Fruit fly (Drosophila melanogaster) whole organism, adult: Measurements from ENCODE around the gene LysX.

ENCODE experiments used
- CG12768 ChIP-seq: fragments of 200-800 bp; sonication (Bioruptor generic); optimal IDR thresholded peaks from 2 replicates; lab custom pipeline; 2017; ENCODE audit warnings: missing biosample characterization, missing genetic modification characterization, mild to moderate bottlenecking, moderate library complexity, missing genetic modification reagents
- CG14711 ChIP-seq: fragments of 200-800 bp; sonication (Bioruptor generic); optimal IDR thresholded peaks from 2 replicates; lab custom pipeline; 2018; ENCODE audit warnings: missing biosample characterization, mild to moderate bottlenecking, missing genetic modification characterization, moderate library complexity
- CG1620 ChIP-seq: fragments of 200-800 bp; sonication (Bioruptor generic); optimal IDR thresholded peaks from 2 replicates; lab custom pipeline; 2016; ENCODE audit warnings: missing biosample characterization, missing genetic modification characterization
- CG5204 ChIP-seq: fragments of 200-800 bp; sonication (Bioruptor generic); optimal IDR thresholded peaks from 2 replicates; lab custom pipeline; 2016; ENCODE audit warnings: missing biosample characterization, missing genetic modification characterization
- Clk ChIP-seq: fragments of 200-800 bp; sonication (Bioruptor generic); optimal IDR thresholded peaks from 2 replicates; lab custom pipeline; 2017; ENCODE audit warnings: missing biosample characterization, missing genetic modification characterization
- Hr96 ChIP-seq: fragments of 200-800 bp; sonication (Bioruptor generic); optimal IDR thresholded peaks from 2 replicates; lab custom pipeline; 2016; ENCODE audit warnings: missing biosample characterization, missing genetic modification characterization
- bab1 ChIP-seq: fragments of 200-800 bp; sonication (Bioruptor generic); optimal IDR thresholded peaks from 3 replicates; lab custom pipeline; 2019; ENCODE audit warnings: missing biosample characterization, mild to moderate bottlenecking, missing genetic modification characterization, moderate library complexity
- toe ChIP-seq: fragments of 200-800 bp; sonication (Bioruptor generic); optimal IDR thresholded peaks from 2 replicates; lab custom pipeline; 2016; ENCODE audit warnings: missing biosample characterization, missing genetic modification characterization

DNA sequence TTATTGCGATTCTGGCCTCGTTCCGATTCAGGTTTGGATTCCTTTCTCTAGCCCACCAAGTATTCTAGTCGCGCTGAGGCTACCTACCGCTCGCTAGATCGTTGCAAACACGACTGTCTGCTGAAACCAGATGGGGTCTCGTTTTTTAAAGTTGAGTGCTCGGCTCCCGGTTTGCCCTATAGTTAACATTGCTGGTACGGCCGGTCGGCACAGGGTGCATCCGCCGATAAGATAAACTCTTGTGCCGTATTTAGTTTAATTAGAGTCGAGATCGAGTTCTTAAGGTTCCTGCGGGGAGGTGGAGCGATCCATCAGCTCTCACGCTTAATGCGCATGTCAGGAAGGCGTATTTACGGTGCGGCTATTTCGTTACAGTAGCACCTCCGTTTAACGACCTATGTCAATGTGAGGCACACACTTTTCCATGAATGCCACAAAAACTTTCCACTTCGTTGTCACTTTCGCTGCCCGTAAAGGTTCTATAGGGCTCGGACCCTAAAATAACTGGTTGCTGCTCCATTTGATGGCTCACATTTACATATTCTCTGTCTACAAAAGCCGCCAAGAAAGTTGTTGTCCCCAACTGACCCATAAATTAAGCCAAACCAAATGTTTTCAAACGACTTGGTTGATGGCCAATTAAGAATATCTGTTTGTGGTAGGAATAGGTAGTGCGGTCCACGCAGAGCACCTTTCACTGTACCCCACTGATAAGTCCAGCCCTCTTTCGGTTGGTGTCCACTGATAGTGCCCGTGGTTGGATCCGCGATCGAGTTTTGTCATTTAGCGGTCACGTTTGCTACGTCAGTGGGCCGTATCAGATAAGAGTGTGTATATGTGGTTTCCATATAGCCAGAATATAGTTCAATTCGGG lies 9.8 kb upstream of the LysX start, which contains the start of gene CG9119:
- TF ChIP-seq Hr96 (GFP tag; lab: Kevin White, UChicago) (peak; percentile 84), toe (GFP tag; lab: Kevin White, UChicago) (peak; percentile 70), Clk (GFP tag; lab: Kevin White, UChicago) (peak; percentile 78), bab1 (GFP tag; lab: Kevin White, UChicago) (no peak), CG5204 (GFP tag; lab: Kevin White, UChicago) (peak; percentile 85), CG1620 (GFP tag; lab: Kevin White, UChicago) (no peak), CG12768 (peak; percentile 78), CG14711 (tag; lab: Kevin White, UChicago) (peak; percentile 24)
